Worm (Caenorhabditis elegans) whole organism, midembryonic: ENCODE measurements around the gene F59A6.10.

Source experiments
- flt-1 ChIP-seq: fragments of 200-800 bp; sonication (Bioruptor generic); IDR thresholded peaks from 2 replicates; pipeline ENCODE4 v1.3.6; 2022; ENCODE audit warnings: missing genetic modification characterization, missing compliant biosample characterization
- med-1 ChIP-seq: sonication (generic microtip); optimal IDR thresholded peaks from 2 replicates; lab custom pipeline; 2017; ENCODE audit warnings: missing genetic modification characterization, mild to moderate bottlenecking, missing compliant biosample characterization, antibody characterized with exemption, missing genetic modification reagents; ENCODE audit not compliant: insufficient read depth
- ref-1 ChIP-seq: fragments of 200-800 bp; sonication (Bioruptor generic); conservative IDR thresholded peaks from 2 replicates; pipeline ENCODE4 v1.3.6; 2022; ENCODE audit warnings: missing genetic modification reagents, missing genetic modification characterization, missing compliant biosample characterization

ce11 chrII:5021518-5021917 lies 17.8 kb downstream of the F59A6.10 start:
- no peak for TF ChIP-seq ref-1
- TF ChIP-seq flt-1 (GFP tag; lab: Robert Waterston, UW): no peak
- no peak for TF ChIP-seq med-1 (GFP tag; lab: Kevin White, UChicago)
